Fruit fly (Drosophila melanogaster): Measurements from ENCODE around the gene Rim.

Rim gene

DNA sequence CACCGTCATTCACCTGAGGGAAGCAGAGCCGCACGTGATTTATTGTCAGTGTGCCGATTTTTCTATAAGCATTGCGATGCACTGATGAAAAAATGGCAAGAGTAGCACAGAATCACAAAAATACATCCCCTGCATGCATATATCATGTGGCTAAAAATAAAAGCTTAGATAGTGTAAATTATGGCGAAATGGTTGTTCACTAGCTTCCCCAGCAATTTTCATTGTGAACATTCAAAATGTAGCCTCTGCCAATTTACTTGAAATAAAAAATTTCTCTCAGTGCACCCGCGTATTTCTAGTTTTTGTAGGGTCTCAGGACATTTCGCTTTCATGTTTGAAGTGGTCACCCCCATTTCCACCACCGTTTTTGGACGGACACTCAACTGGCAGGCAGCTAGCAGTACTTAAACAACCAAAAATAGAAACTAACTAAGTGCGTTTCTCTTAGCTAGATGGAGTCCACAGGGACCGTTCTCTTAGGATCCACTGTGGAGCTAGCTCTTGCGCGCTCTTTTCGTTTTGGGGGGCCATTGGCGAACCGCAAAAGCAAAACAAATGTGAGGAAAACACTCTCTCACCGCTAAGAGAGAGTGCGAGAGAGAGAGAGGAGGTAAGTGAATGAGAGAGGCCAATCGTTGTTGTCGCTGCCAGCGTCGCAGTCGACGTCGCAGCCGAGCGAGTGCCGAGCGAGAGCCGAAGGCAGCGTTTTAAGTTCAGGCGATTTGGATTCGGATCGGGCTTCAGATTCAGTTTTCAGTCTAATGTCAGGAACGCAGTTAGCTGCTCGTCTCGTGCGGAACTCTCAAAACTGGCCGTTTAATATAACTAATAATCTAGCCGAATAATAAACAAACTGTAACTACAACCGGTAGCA, 27.2 kb upstream of the Rim start (continued):
- peak; percentile 76 for TF ChIP-seq jing (GFP tag; optimal IDR thresholded peaks at IDR 0.05)
- TF ChIP-seq HmgZ (tag; optimal IDR thresholded peaks at IDR 0.05) = peak; percentile 31
- TF ChIP-seq CG12942 (GFP tag; optimal IDR thresholded peaks at IDR 0.05) = peak; percentile 22
- TF ChIP-seq otp (GFP tag; IDR thresholded peaks at IDR 0.05) = 0 out of 3 replicates have a peak, but pooled peaks have one; percentile 15
- TF ChIP-seq dm (GFP tag; optimal IDR thresholded peaks at IDR 0.05) = peak; percentile 26
- peak; percentile 57 for TF ChIP-seq Antp (GFP tag; optimal IDR thresholded peaks at IDR 0.05)
- peak; percentile 75 for TF ChIP-seq phol (tag; optimal IDR thresholded peaks at IDR 0.05)
- 0 out of 2 replicates have a peak, but pooled peaks have one; percentile 16 for TF ChIP-seq E2f2 (GFP tag; IDR thresholded peaks at IDR 0.05)
- no peak for TF ChIP-seq CG33557 (GFP tag; optimal IDR thresholded peaks at IDR 0.05)
- TF ChIP-seq fu2 (GFP tag; optimal IDR thresholded peaks at IDR 0.05) = peak; percentile 3
- TF ChIP-seq gt (GFP tag; IDR thresholded peaks at IDR 0.05) = no peak
- TF ChIP-seq Myb (GFP tag; optimal IDR thresholded peaks at IDR 0.05) = peak; percentile 24
- peak; percentile 35; the same call in 1 of the 2 replicates for TF ChIP-seq Ptx1 (GFP tag; IDR thresholded peaks at IDR 0.05)
- TF ChIP-seq Sox100B (GFP tag; optimal IDR thresholded peaks at IDR 0.05) = peak; percentile 33
- peak; percentile 42 for TF ChIP-seq D19A (tag; optimal IDR thresholded peaks at IDR 0.05)
- no peak for TF ChIP-seq ash1 (GFP tag; optimal IDR thresholded peaks at IDR 0.05)
- TF ChIP-seq Mad (GFP tag; optimal IDR thresholded peaks at IDR 0.05) = peak; percentile 6
- TF ChIP-seq CG31365 (tag; optimal IDR thresholded peaks at IDR 0.05) = no peak
- peak; percentile 58 for TF ChIP-seq nmo (GFP tag; optimal IDR thresholded peaks at IDR 0.05)
- TF ChIP-seq CG8944 (GFP tag; optimal IDR thresholded peaks at IDR 0.05) = peak; percentile 30
- peak; percentile 20 for TF ChIP-seq CG9609 (GFP tag; optimal IDR thresholded peaks at IDR 0.05)
- peak; percentile 85 for TF ChIP-seq zen2 (GFP tag; IDR thresholded peaks at IDR 0.05; ENCODE audit: partially characterized antibody)
- TF ChIP-seq Hr51 (GFP tag; optimal IDR thresholded peaks at IDR 0.05) = peak in 1 of 2 experiments; percentile 62
- peak; percentile 9 for TF ChIP-seq CG13624 (GFP tag; optimal IDR thresholded peaks at IDR 0.05)
- TF ChIP-seq CG16863 (GFP tag; optimal IDR thresholded peaks at IDR 0.05) = peak; percentile 42
- TF ChIP-seq Stat92E (GFP tag; optimal IDR thresholded peaks at IDR 0.05) = peak in 1 of 3 experiments; percentile 5
- peak; percentile 38 for TF ChIP-seq ems (GFP tag; optimal IDR thresholded peaks at IDR 0.05)
- peak; percentile 81 for TF ChIP-seq Med (GFP tag)
- peak; percentile 51 for TF ChIP-seq unc-4 (GFP tag; IDR thresholded peaks at IDR 0.05; ENCODE audit: partially characterized antibody)
- TF ChIP-seq ssp (GFP tag; IDR thresholded peaks at IDR 0.05) = no peak
- TF ChIP-seq CG1233 (GFP tag; optimal IDR thresholded peaks at IDR 0.05) = peak; percentile 37
- peak; percentile 32 for TF ChIP-seq fd102C (GFP tag; optimal IDR thresholded peaks at IDR 0.05)
- peak; percentile 47 for TF ChIP-seq CG17568 (GFP tag; optimal IDR thresholded peaks at IDR 0.05)
- peak; percentile 97 for TF ChIP-seq Adf1 (GFP tag; IDR thresholded peaks at IDR 0.05)
- peak; percentile 59 for TF ChIP-seq Sox102F (GFP tag; optimal IDR thresholded peaks at IDR 0.05)
- peak; percentile 42; the same call in 1 of the 3 replicates for TF ChIP-seq Opbp (GFP tag; IDR thresholded peaks at IDR 0.05; ENCODE audit: partially characterized antibody)
- TF ChIP-seq CG11695 (GFP tag; IDR thresholded peaks at IDR 0.05) = peak; percentile 50; the same call in 2 of the 3 replicates
- peak; percentile 53 for TF ChIP-seq HHEX (GFP tag; optimal IDR thresholded peaks at IDR 0.05)
- peak; percentile 17 for TF ChIP-seq CG12299 (tag; optimal IDR thresholded peaks at IDR 0.05)
- TF ChIP-seq Neu2 (GFP tag; optimal IDR thresholded peaks at IDR 0.05; ENCODE audit: borderline replicate concordance) = no peak
- peak; percentile 46 for TF ChIP-seq Hr3 (GFP tag; optimal IDR thresholded peaks at IDR 0.05)
- TF ChIP-seq Nf-YA (GFP tag; IDR thresholded peaks at IDR 0.05) = peak; percentile 59
- peak; percentile 34 for TF ChIP-seq Vsx1 (GFP tag; optimal IDR thresholded peaks at IDR 0.05)
- peak; percentile 33 for TF ChIP-seq shn (GFP tag; optimal IDR thresholded peaks at IDR 0.05)
- no peak for TF ChIP-seq CG7271 (tag; optimal IDR thresholded peaks at IDR 0.05)
- TF ChIP-seq Ada2b (GFP tag; IDR thresholded peaks at IDR 0.05) = no peak
- TF ChIP-seq slou (GFP tag; optimal IDR thresholded peaks at IDR 0.05) = peak; percentile 12
- peak; percentile 41 for TF ChIP-seq Side (GFP tag; optimal IDR thresholded peaks at IDR 0.05)
